Worm (Caenorhabditis elegans): ENCODE measurements around the gene T12E12.6.

T12E12.6 gene

DNA sequence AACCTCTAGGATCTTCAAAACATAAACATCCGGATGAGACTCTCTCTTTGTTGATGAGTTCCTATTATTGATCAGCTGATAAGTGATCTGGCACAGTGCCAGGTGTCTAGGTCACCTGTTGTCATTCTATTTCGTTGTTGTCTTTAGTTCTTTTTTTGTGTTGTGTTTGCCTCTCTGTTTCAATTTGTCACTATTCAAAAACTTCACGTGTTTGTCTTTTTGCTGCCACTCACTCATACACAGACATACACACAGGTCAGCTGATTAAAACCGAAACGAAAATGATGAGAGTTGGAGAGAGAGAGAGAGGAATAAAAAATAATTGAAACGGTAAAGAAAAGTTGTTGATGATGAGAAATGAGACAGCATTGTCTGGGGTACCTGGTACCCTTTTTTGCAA, 17.2 kb upstream of the T12E12.6 start (continued):
- no peak for TF ChIP-seq fkh-8 (tag; optimal IDR thresholded peaks at IDR 0.05)
- TF ChIP-seq hlh-4 (tag; optimal IDR thresholded peaks at IDR 0.05) = no peak
- peak; percentile 66 for TF ChIP-seq lin-39 (tag; optimal IDR thresholded peaks at IDR 0.05)
- TF ChIP-seq mep-1 (tag; optimal IDR thresholded peaks at IDR 0.05) = peak; percentile 76
- TF ChIP-seq fkh-4 (tag; optimal IDR thresholded peaks at IDR 0.05; ENCODE audit: borderline replicate concordance) = no peak
- TF ChIP-seq swsn-7 (tag; optimal IDR thresholded peaks at IDR 0.05) = peak; percentile 39
- no peak for TF ChIP-seq ceh-90 (tag; optimal IDR thresholded peaks at IDR 0.05)
- TF ChIP-seq hlh-17 (GFP tag; optimal IDR thresholded peaks at IDR 0.05; ENCODE audit: borderline replicate concordance) = no peak
- TF ChIP-seq hpl-2 (GFP tag; optimal IDR thresholded peaks at IDR 0.05) = peak; percentile 74
- TF ChIP-seq lsy-2 (tag; optimal IDR thresholded peaks at IDR 0.05) = peak; percentile 68 to 86
- TF ChIP-seq pag-3 (tag; optimal IDR thresholded peaks at IDR 0.05; ENCODE audit: borderline replicate concordance, insufficient read depth) = peak; percentile 66
- TF ChIP-seq fkh-10 (GFP tag; optimal IDR thresholded peaks at IDR 0.05) = no peak
- TF ChIP-seq ceh-88 (GFP tag; IDR thresholded peaks at IDR 0.05) = peak; percentile 67
- peak; percentile 91 for TF ChIP-seq blmp-1 (tag; optimal IDR thresholded peaks at IDR 0.05)
- no peak for TF ChIP-seq F16B12.6 (tag; optimal IDR thresholded peaks at IDR 0.05)
- TF ChIP-seq aly-2 (tag; optimal IDR thresholded peaks at IDR 0.05) = no peak
- peak; percentile 82 for TF ChIP-seq lin-13 (GFP tag; optimal IDR thresholded peaks at IDR 0.05)
- peak; percentile 70 for TF ChIP-seq nhr-47 (tag; optimal IDR thresholded peaks at IDR 0.05)
- TF ChIP-seq zip-4 (GFP tag; optimal IDR thresholded peaks at IDR 0.05) = no peak
- peak; percentile 86 for TF ChIP-seq nhr-90 (tag; optimal IDR thresholded peaks at IDR 0.05; ENCODE audit: poor library complexity)
- peak; percentile 40 to 41 for TF ChIP-seq efl-1 (optimal IDR thresholded peaks at IDR 0.05)
- TF ChIP-seq efl-1 (GFP tag; optimal IDR thresholded peaks at IDR 0.05 in 1 of 2) = peak; percentile 20 to 94
- peak; percentile 5 to 89 for TF ChIP-seq lin-35 (GFP tag; optimal IDR thresholded peaks at IDR 0.05)
- no peak for TF ChIP-seq unc-98 (GFP tag; IDR thresholded peaks at IDR 0.05)
- peak; percentile 97 for TF ChIP-seq lin-14 (GFP tag; optimal IDR thresholded peaks at IDR 0.05)
- TF ChIP-seq tbx-2 (tag; optimal IDR thresholded peaks at IDR 0.05) = peak; percentile 86

DNA sequence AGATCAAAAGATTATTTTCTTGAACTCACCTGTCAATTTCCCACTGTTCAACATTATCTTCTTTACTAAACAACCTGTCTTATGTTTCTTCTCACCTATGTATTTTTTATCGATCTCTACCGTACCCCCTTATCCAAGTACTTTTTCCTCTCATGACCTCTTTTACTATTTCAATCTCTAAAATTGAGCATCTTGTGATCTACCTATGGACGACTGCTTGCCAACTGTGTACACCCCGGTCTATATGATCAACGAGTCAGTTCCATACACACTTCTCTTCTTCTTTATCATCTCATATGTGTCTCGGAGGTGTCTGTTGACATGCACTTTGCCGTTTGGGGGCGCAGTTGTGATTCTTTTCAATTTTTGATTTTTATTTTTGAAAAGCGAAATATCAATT, 16.2 kb upstream of the T12E12.6 start:
- peak; percentile 61 for TF ChIP-seq nhr-71 (tag; optimal IDR thresholded peaks at IDR 0.05)
- peak; percentile 35 for TF ChIP-seq snu-23 (GFP tag; optimal IDR thresholded peaks at IDR 0.05)
- peak in 1 of 3 experiments; percentile 5 for TF ChIP-seq dpl-1 (GFP tag; optimal IDR thresholded peaks at IDR 0.05)
- no peak for TF ChIP-seq pag-3 (tag; optimal IDR thresholded peaks at IDR 0.05; ENCODE audit: borderline replicate concordance, insufficient read depth)
- no peak for TF ChIP-seq nhr-19 (GFP tag; conservative IDR thresholded peaks at IDR 0.05)
- peak; percentile 74 for TF ChIP-seq lin-14 (GFP tag; optimal IDR thresholded peaks at IDR 0.05)
- TF ChIP-seq zag-1 (tag; optimal IDR thresholded peaks at IDR 0.05) = no peak
- no peak for TF ChIP-seq C04F5.9 (tag; optimal IDR thresholded peaks at IDR 0.05)
- no peak for TF ChIP-seq aly-2 (tag; optimal IDR thresholded peaks at IDR 0.05)
- TF ChIP-seq efl-1 (optimal IDR thresholded peaks at IDR 0.05) = peak in 1 of 2 experiments; percentile 0
- TF ChIP-seq efl-1 (GFP tag; optimal IDR thresholded peaks at IDR 0.05 in 1 of 2) = peak in 1 of 2 experiments; percentile 92
- no peak for TF ChIP-seq unc-62 (GFP tag; optimal IDR thresholded peaks at IDR 0.05)
- TF ChIP-seq ceh-82 (tag; optimal IDR thresholded peaks at IDR 0.05) = peak in 1 of 3 experiments; percentile 28
- TF ChIP-seq nhr-47 (tag; optimal IDR thresholded peaks at IDR 0.05) = no peak
- no peak for TF ChIP-seq snpc-4 (tag; optimal IDR thresholded peaks at IDR 0.05)
- TF ChIP-seq ceh-63 (GFP tag; optimal IDR thresholded peaks at IDR 0.05) = no peak
- peak; percentile 33 for TF ChIP-seq lin-13 (GFP tag; optimal IDR thresholded peaks at IDR 0.05)
- TF ChIP-seq blmp-1 (tag; optimal IDR thresholded peaks at IDR 0.05) = peak; percentile 6
- TF ChIP-seq C34B4.2 (tag; optimal IDR thresholded peaks at IDR 0.05) = no peak
- no peak for TF ChIP-seq ces-1 (GFP tag; optimal IDR thresholded peaks at IDR 0.05)
- no peak for TF ChIP-seq efl-3 (GFP tag; optimal IDR thresholded peaks at IDR 0.05)
- no peak for TF ChIP-seq sox-4 (tag; optimal IDR thresholded peaks at IDR 0.05)
- TF ChIP-seq unc-130 (tag; optimal IDR thresholded peaks at IDR 0.05) = no peak
- no peak for TF ChIP-seq ztf-11 (tag; optimal IDR thresholded peaks at IDR 0.05)
- no peak for TF ChIP-seq ceh-8 (GFP tag; optimal IDR thresholded peaks at IDR 0.05)
- TF ChIP-seq Y116A8C.19 (tag; optimal IDR thresholded peaks at IDR 0.05; ENCODE audit: borderline replicate concordance) = no peak
- TF ChIP-seq skn-1 (tag; optimal IDR thresholded peaks at IDR 0.05) = peak; percentile 56
- no peak for TF ChIP-seq jun-1 (tag; optimal IDR thresholded peaks at IDR 0.05)
- no peak for TF ChIP-seq dsc-1 (tag; optimal IDR thresholded peaks at IDR 0.05)
- TF ChIP-seq nhr-12 (tag; optimal IDR thresholded peaks at IDR 0.05) = no peak
- no peak for TF ChIP-seq lir-3 (tag; optimal IDR thresholded peaks at IDR 0.05; ENCODE audit: poor library complexity)
- TF ChIP-seq ets-5 (GFP tag; IDR thresholded peaks at IDR 0.05) = no peak
- peak; percentile 31 for TF ChIP-seq mep-1 (tag; optimal IDR thresholded peaks at IDR 0.05)
- TF ChIP-seq nhr-76 (tag; optimal IDR thresholded peaks at IDR 0.05) = no peak

Data from whole organism, L1 larva.